Fruit fly (Drosophila melanogaster) whole organism, embryonic: ENCODE measurements around the gene Rim2.

Source experiments
- Adf1 ChIP-seq: fragments of 200-800 bp; sonication (Bioruptor generic); IDR thresholded peaks from 2 replicates; pipeline ENCODE4 v1.3.6; 2022; ENCODE audit warnings: missing biosample characterization, missing genetic modification characterization
- Atf6 ChIP-seq: fragments of 200-800 bp; sonication (Bioruptor generic); IDR thresholded peaks from 2 replicates; pipeline ENCODE4 v1.3.6; 2022; ENCODE audit warnings: missing biosample characterization, missing genetic modification characterization
- Bgb ChIP-seq: fragments of 200-800 bp; sonication (Bioruptor generic); IDR thresholded peaks from 2 replicates; pipeline ENCODE4 v1.3.6; 2022; ENCODE audit warnings: missing biosample characterization, missing genetic modification characterization; ENCODE audit not compliant: partially characterized antibody
- CG10147 ChIP-seq: fragments of 200-800 bp; sonication (Bioruptor generic); optimal IDR thresholded peaks from 2 replicates; lab custom pipeline; 2019; ENCODE audit warnings: missing biosample characterization, mild to moderate bottlenecking, missing genetic modification characterization, moderate library complexity
- CG11456 ChIP-seq: fragments of 200-800 bp; sonication (Bioruptor generic); IDR thresholded peaks from 3 replicates; pipeline ENCODE4 v1.3.6; 2022; ENCODE audit warnings: missing biosample characterization, missing genetic modification characterization
- CG12104 ChIP-seq: fragments of 200-800 bp; sonication (Bioruptor generic); optimal IDR thresholded peaks from 3 replicates; lab custom pipeline; 2016; ENCODE audit warnings: missing biosample characterization, missing genetic modification characterization
- CG12659 ChIP-seq: fragments of 200-800 bp; sonication (Bioruptor generic); optimal IDR thresholded peaks from 3 replicates; lab custom pipeline; 2017; ENCODE audit warnings: mild to moderate bottlenecking, missing biosample characterization, missing genetic modification reagents, missing genetic modification characterization
- CG13624 ChIP-seq: fragments of 200-800 bp; sonication (Bioruptor generic); optimal IDR thresholded peaks from 2 replicates; lab custom pipeline; 2016; ENCODE audit warnings: missing biosample characterization, missing genetic modification characterization
- CG14710 ChIP-seq: fragments of 200-800 bp; sonication (Bioruptor generic); optimal IDR thresholded peaks from 3 replicates; lab custom pipeline; 2019; ENCODE audit warnings: missing biosample characterization, mild to moderate bottlenecking, missing genetic modification characterization, moderate library complexity
- CG15514 ChIP-seq: fragments of 200-800 bp; sonication (Bioruptor generic); optimal IDR thresholded peaks from 3 replicates; lab custom pipeline; 2017; ENCODE audit warnings: missing biosample characterization, missing genetic modification characterization, mild to moderate bottlenecking, moderate library complexity, missing genetic modification reagents
- CG15601 ChIP-seq: fragments of 200-800 bp; sonication (Bioruptor generic); optimal IDR thresholded peaks from 3 replicates; lab custom pipeline; 2019; ENCODE audit warnings: missing biosample characterization, mild to moderate bottlenecking, missing genetic modification characterization, moderate library complexity
- CG17829 ChIP-seq: fragments of 200-800 bp; optimal IDR thresholded peaks from 2 replicates; lab custom pipeline; 2019; ENCODE audit warnings: missing biosample characterization, mild to moderate bottlenecking, missing genetic modification characterization, moderate library complexity
- CG1792 ChIP-seq: fragments of 200-800 bp; sonication (Bioruptor generic); optimal IDR thresholded peaks from 2 replicates; lab custom pipeline; 2016; ENCODE audit warnings: missing biosample characterization, missing genetic modification characterization
- CG2120 ChIP-seq: fragments of 200-800 bp; sonication (Bioruptor generic); optimal IDR thresholded peaks from 3 replicates; lab custom pipeline; 2016; ENCODE audit warnings: missing biosample characterization, missing genetic modification characterization
- CG3163 ChIP-seq: fragments of 200-800 bp; sonication (Bioruptor generic); optimal IDR thresholded peaks from 3 replicates; lab custom pipeline; 2016; ENCODE audit warnings: missing biosample characterization, missing genetic modification characterization
- CG32772 ChIP-seq: fragments of 200-800 bp; sonication (Bioruptor generic); IDR thresholded peaks from 2 replicates; pipeline ENCODE4 v1.3.6; 2022; ENCODE audit warnings: missing biosample characterization, missing genetic modification characterization
- CG33557 ChIP-seq: fragments of 200-800 bp; sonication (Bioruptor generic); optimal IDR thresholded peaks from 2 replicates; lab custom pipeline; 2019; ENCODE audit warnings: missing biosample characterization, mild to moderate bottlenecking, missing genetic modification characterization, moderate library complexity
- CG34422 ChIP-seq: fragments of 200-800 bp; sonication (Bioruptor generic); IDR thresholded peaks from 3 replicates; pipeline ENCODE4 v1.3.6; 2022; ENCODE audit warnings: missing biosample characterization, missing genetic modification characterization
- CG4360 ChIP-seq: fragments of 200-800 bp; sonication (Bioruptor generic); IDR thresholded peaks from 2 replicates; pipeline ENCODE4 v1.3.6; 2022; ENCODE audit warnings: missing biosample characterization, missing genetic modification characterization
- CG4820 ChIP-seq: fragments of 200-800 bp; sonication (Bioruptor generic); optimal IDR thresholded peaks from 3 replicates; lab custom pipeline; 2016; ENCODE audit warnings: missing biosample characterization, missing genetic modification characterization
- CG6683 ChIP-seq: fragments of 200-800 bp; sonication (Bioruptor generic); optimal IDR thresholded peaks from 2 replicates; lab custom pipeline; 2017; ENCODE audit warnings: missing biosample characterization, mild to moderate bottlenecking, missing genetic modification characterization, missing genetic modification reagents
- CG8359 ChIP-seq: fragments of 200-800 bp; sonication (Bioruptor generic); optimal IDR thresholded peaks from 2 replicates; lab custom pipeline; 2017; ENCODE audit warnings: missing biosample characterization, mild to moderate bottlenecking, missing genetic modification characterization, borderline replicate concordance
- CG8388 ChIP-seq: fragments of 200-800 bp; sonication (Bioruptor generic); optimal IDR thresholded peaks from 2 replicates; lab custom pipeline; 2019; ENCODE audit warnings: missing biosample characterization, mild to moderate bottlenecking, missing genetic modification characterization, moderate library complexity
- CHES-1-like ChIP-seq: fragments of 200-800 bp; sonication (Bioruptor generic); optimal IDR thresholded peaks from 2 replicates; lab custom pipeline; 2016; ENCODE audit warnings: missing biosample characterization, missing genetic modification characterization
- CTCF ChIP-seq: fragments of 200-800 bp; sonication (Bioruptor generic); optimal IDR thresholded peaks from 2 replicates; lab custom pipeline; 2017; ENCODE audit warnings: missing biosample characterization, mild to moderate bottlenecking, missing genetic modification characterization, moderate library complexity
- D19A ChIP-seq: fragments of 200-800 bp; optimal IDR thresholded peaks from 3 replicates; lab custom pipeline; 2019; ENCODE audit warnings: missing biosample characterization, mild to moderate bottlenecking, missing genetic modification characterization, moderate library complexity
- Gsc ChIP-seq: fragments of 200-800 bp; sonication (Bioruptor generic); IDR thresholded peaks from 2 replicates; pipeline ENCODE4 v1.3.6; 2022; ENCODE audit warnings: missing biosample characterization, missing genetic modification characterization
- HmgZ ChIP-seq: fragments of 200-800 bp; sonication (Bioruptor generic); optimal IDR thresholded peaks from 2 replicates; lab custom pipeline; 2018; ENCODE audit warnings: missing biosample characterization, mild to moderate bottlenecking, missing genetic modification characterization
- Lhr ChIP-seq: fragments of 200-800 bp; sonication (Bioruptor generic); optimal IDR thresholded peaks from 3 replicates; lab custom pipeline; 2017; ENCODE audit warnings: mild to moderate bottlenecking, missing biosample characterization, missing genetic modification reagents, missing genetic modification characterization
- Mrtf ChIP-seq: fragments of 200-800 bp; sonication (Bioruptor generic); IDR thresholded peaks from 3 replicates; pipeline ENCODE4 v1.3.6; 2022; ENCODE audit warnings: missing biosample characterization, missing genetic modification characterization
- Myb ChIP-seq: fragments of 200-800 bp; sonication (Bioruptor generic); optimal IDR thresholded peaks from 2 replicates; lab custom pipeline; 2016; ENCODE audit warnings: missing biosample characterization, missing genetic modification characterization
- Nf-YC ChIP-seq: fragments of 200-800 bp; optimal IDR thresholded peaks from 3 replicates; lab custom pipeline; 2019; ENCODE audit warnings: missing biosample characterization, mild to moderate bottlenecking, missing genetic modification characterization, moderate library complexity
- Pdp1 ChIP-seq, 2 experiments: fragments of 200-800 bp; sonication (Bioruptor generic); optimal IDR thresholded peaks; 3 replicates each; lab custom pipeline; 2016; ENCODE audit warnings: missing biosample characterization in 2 of 2, missing genetic modification characterization in 2 of 2, mild to moderate bottlenecking in 1 of 2, moderate library complexity in 1 of 2
- Sry-δ ChIP-seq: fragments of 200-800 bp; sonication (Bioruptor generic); optimal IDR thresholded peaks from 2 replicates; lab custom pipeline; 2016; ENCODE audit warnings: missing biosample characterization, missing genetic modification characterization
- chn ChIP-seq: fragments of 200-800 bp; sonication (Bioruptor generic); optimal IDR thresholded peaks from 2 replicates; lab custom pipeline; 2016; ENCODE audit warnings: missing biosample characterization, missing genetic modification characterization
- ci ChIP-seq: fragments of 200-800 bp; sonication (Bioruptor generic); IDR thresholded peaks from 3 replicates; pipeline ENCODE4 v1.3.6; 2022; ENCODE audit warnings: missing biosample characterization, missing genetic modification characterization
- emc ChIP-seq: fragments of 200-800 bp; sonication (Bioruptor generic); optimal IDR thresholded peaks from 2 replicates; lab custom pipeline; 2016; ENCODE audit warnings: missing biosample characterization, missing genetic modification characterization
- ems ChIP-seq: fragments of 200-800 bp; sonication (Bioruptor generic); optimal IDR thresholded peaks from 3 replicates; lab custom pipeline; 2016; ENCODE audit warnings: missing biosample characterization, missing genetic modification characterization
- eve ChIP-seq, 2 experiments: fragments of >200 bp; optimal IDR thresholded peaks; 2 replicates each; lab custom pipeline; 2017; ENCODE audit warnings: missing biosample characterization in 2 of 2, missing genetic modification characterization in 2 of 2
- exex ChIP-seq: fragments of 200-800 bp; sonication (Bioruptor generic); optimal IDR thresholded peaks from 4 replicates; lab custom pipeline; 2018; ENCODE audit warnings: missing biosample characterization, mild to moderate bottlenecking, missing genetic modification characterization, moderate library complexity
- eyg ChIP-seq: fragments of 200-800 bp; sonication (Bioruptor generic); optimal IDR thresholded peaks from 3 replicates; lab custom pipeline; 2016; ENCODE audit warnings: missing biosample characterization, missing genetic modification characterization
- gro ChIP-seq: fragments of 200-800 bp; sonication (Bioruptor generic); optimal IDR thresholded peaks from 2 replicates; lab custom pipeline; 2016; ENCODE audit warnings: missing biosample characterization, missing genetic modification characterization
- her ChIP-seq: fragments of 200-800 bp; sonication (Bioruptor generic); optimal IDR thresholded peaks from 2 replicates; lab custom pipeline; 2016; ENCODE audit warnings: missing biosample characterization, missing genetic modification characterization
- mirr ChIP-seq: fragments of 200-800 bp; sonication (Bioruptor generic); optimal IDR thresholded peaks from 3 replicates; lab custom pipeline; 2018; ENCODE audit warnings: missing biosample characterization, mild to moderate bottlenecking, missing genetic modification characterization
- nmo ChIP-seq: fragments of 200-800 bp; sonication (Bioruptor generic); optimal IDR thresholded peaks from 2 replicates; lab custom pipeline; 2018; ENCODE audit warnings: missing biosample characterization, mild to moderate bottlenecking, missing genetic modification characterization, moderate library complexity
- p53 ChIP-seq: fragments of 200-800 bp; sonication (Bioruptor generic); optimal IDR thresholded peaks from 2 replicates; lab custom pipeline; 2016; ENCODE audit warnings: missing biosample characterization, missing genetic modification characterization
- ranshi ChIP-seq: fragments of 200-800 bp; sonication (Bioruptor generic); IDR thresholded peaks from 2 replicates; pipeline ENCODE4 v1.3.6; 2022; ENCODE audit warnings: missing biosample characterization, missing genetic modification characterization
- slbo ChIP-seq: fragments of 200-800 bp; sonication (Bioruptor generic); IDR thresholded peaks from 2 replicates; pipeline ENCODE4 v1.3.6; 2022; ENCODE audit warnings: missing biosample characterization, missing genetic modification characterization
- sqz ChIP-seq: fragments of 200-800 bp; sonication (Bioruptor generic); optimal IDR thresholded peaks from 3 replicates; lab custom pipeline; 2018; ENCODE audit warnings: missing biosample characterization, mild to moderate bottlenecking, missing genetic modification characterization
- tio ChIP-seq: fragments of 200-800 bp; sonication (Bioruptor generic); optimal IDR thresholded peaks from 2 replicates; lab custom pipeline; 2017; ENCODE audit warnings: missing biosample characterization, missing genetic modification characterization, inconsistent platforms

Rim2 gene

DNA sequence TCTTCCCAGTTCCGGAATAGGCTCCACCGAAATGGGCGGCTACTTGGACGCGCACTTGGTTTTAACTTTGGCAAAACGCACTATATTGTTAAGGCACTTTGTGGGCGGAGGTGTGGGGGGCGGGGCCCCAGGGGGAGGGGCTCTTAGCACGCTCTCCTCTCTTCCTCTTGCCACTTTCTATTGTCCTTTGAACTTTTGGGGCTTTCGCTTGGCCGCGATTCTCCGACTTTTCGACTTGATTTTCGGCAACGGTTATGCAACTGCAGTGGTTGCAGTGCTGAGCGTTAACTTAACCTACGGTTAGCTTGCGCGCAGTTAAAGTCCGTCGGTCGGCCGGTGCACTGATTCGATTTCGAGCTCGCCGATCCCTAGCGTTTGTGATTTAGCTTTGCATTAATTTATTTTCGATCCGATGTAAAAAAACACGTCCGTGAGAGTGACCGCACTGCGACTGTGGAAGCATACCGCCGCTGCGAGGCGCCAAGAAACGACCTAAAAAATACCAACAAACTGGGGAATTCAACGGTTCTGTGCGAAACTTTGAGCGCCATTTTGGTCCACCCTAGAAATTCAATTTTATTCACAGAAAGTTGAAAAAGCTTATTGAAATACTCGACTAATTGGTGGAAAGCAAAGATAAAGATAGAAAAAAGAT is at the start of gene Rim2 (continued):
- TF ChIP-seq CG12659 (GFP tag; lab: Kevin White, UChicago) (peak; percentile 72), Bgb (GFP tag; lab: Robert Waterston, UW) (peak; percentile 43; the same call in 1 of the 2 replicates), CG10147 (GFP tag; lab: Kevin White, UChicago) (no peak), mirr (GFP tag; lab: Kevin White, UChicago) (peak; percentile 39), HmgZ (tag; lab: Kevin White, UChicago) (peak; percentile 75), CG15601 (peak; percentile 98), CG15514 (GFP tag; lab: Kevin White, UChicago) (peak; percentile 80), nmo (GFP tag; lab: Kevin White, UChicago) (peak; percentile 54), CG8388 (GFP tag; lab: Kevin White, UChicago) (no peak), Adf1 (GFP tag; lab: Robert Waterston, UW) (0 out of 2 replicates have a peak, but pooled peaks have one; percentile 8), eve (GFP tag; optimal IDR thresholded peaks at IDR 0.05; lab: Kevin White, UChicago) (no peak), D19A (tag; lab: Kevin White, UChicago) (no peak), CG11456 (GFP tag; lab: Robert Waterston, UW) (no peak), CG13624 (GFP tag; lab: Kevin White, UChicago) (peak; percentile 31), emc (GFP tag; lab: Kevin White, UChicago) (no peak), CG1792 (GFP tag; lab: Kevin White, UChicago) (peak; percentile 18), eyg (GFP tag; lab: Kevin White, UChicago) (no peak), CHES-1-like (GFP tag; lab: Kevin White, UChicago) (peak; percentile 35), her (GFP tag; lab: Kevin White, UChicago) (peak; percentile 99), CG17829 (tag; lab: Kevin White, UChicago) (peak; percentile 37), CG8359 (GFP tag; lab: Kevin White, UChicago) (no peak), CG3163 (GFP tag; lab: Kevin White, UChicago) (peak; percentile 25), CG33557 (GFP tag; lab: Kevin White, UChicago) (no peak), exex (tag; lab: Kevin White, UChicago) (peak; percentile 25), Atf6 (GFP tag; lab: Robert Waterston, UW) (no peak), chn (GFP tag; lab: Kevin White, UChicago) (peak; percentile 15), CG14710 (peak; percentile 45), Pdp1 (GFP tag; optimal IDR thresholded peaks at IDR 0.05; lab: Kevin White, UChicago) (peak in 1 of 2 experiments; percentile 89), CTCF (GFP tag; lab: Kevin White, UChicago) (peak; percentile 58), gro (GFP tag; lab: Kevin White, UChicago) (peak; percentile 49), ranshi (GFP tag; lab: Robert Waterston, UW) (no peak), Nf-YC (peak; percentile 33), Gsc (no peak), CG6683 (GFP tag; lab: Kevin White, UChicago) (no peak), CG4820 (GFP tag; lab: Kevin White, UChicago) (no peak), Sry-δ (GFP tag; lab: Kevin White, UChicago) (peak; percentile 65), CG4360 (GFP tag; lab: Robert Waterston, UW) (peak; percentile 22; the same call in 1 of the 2 replicates), slbo (GFP tag; lab: Robert Waterston, UW) (0 out of 2 replicates have a peak, but pooled peaks have one; percentile 31), CG34422 (GFP tag; lab: Robert Waterston, UW) (0 out of 3 replicates have a peak, but pooled peaks have one; percentile 6), CG2120 (GFP tag; lab: Kevin White, UChicago) (peak; percentile 25), Lhr (GFP tag; lab: Kevin White, UChicago) (peak; percentile 86), CG32772 (GFP tag; lab: Robert Waterston, UW) (no peak), Mrtf (GFP tag; lab: Robert Waterston, UW) (no peak), ems (no peak), CG12104 (GFP tag; lab: Kevin White, UChicago) (no peak), ci (GFP tag; lab: Robert Waterston, UW) (peak; percentile 57; the same call in 2 of the 3 replicates), sqz (GFP tag; lab: Kevin White, UChicago) (peak; percentile 73), tio (GFP tag; lab: Kevin White, UChicago) (no peak), p53 (GFP tag; lab: Kevin White, UChicago) (peak; percentile 35), Myb (GFP tag; lab: Kevin White, UChicago) (peak; percentile 81)
